Worm (Caenorhabditis elegans) whole organism, L2 larva: Measurements from ENCODE around the gene C25G4.7.
A peak's percentile ranks its signal among the peaks of the same experiment; 100 is the strongest.

Experiments used
- C34F6.9 ChIP-seq: fragments of 150-350 bp; optimal IDR thresholded peaks from 2 replicates; lab custom pipeline; 2014; ENCODE audit warnings: missing biosample characterization, missing genetic modification characterization
- F13H6.1 ChIP-seq: sonication (generic microtip); optimal IDR thresholded peaks from 2 replicates; lab custom pipeline; 2016; ENCODE audit warnings: missing genetic modification characterization, missing compliant biosample characterization
- R02D3.7 ChIP-seq: fragments of 150-350 bp; optimal IDR thresholded peaks from 2 replicates; lab custom pipeline; 2014; ENCODE audit warnings: missing biosample characterization, missing genetic modification characterization
- Y55F3AM.14 ChIP-seq: fragments of 200-800 bp; sonication (Bioruptor generic); optimal IDR thresholded peaks from 2 replicates; lab custom pipeline; 2018; ENCODE audit warnings: mild to moderate bottlenecking, missing genetic modification characterization, missing compliant biosample characterization
- ZK546.5 ChIP-seq: sonication (generic microtip); optimal IDR thresholded peaks from 2 replicates; lab custom pipeline; 2017; ENCODE audit warnings: missing biosample characterization, missing genetic modification characterization
- alr-1 ChIP-seq: fragments of 150-350 bp; optimal IDR thresholded peaks from 2 replicates; lab custom pipeline; 2014; ENCODE audit warnings: missing biosample characterization, missing genetic modification characterization
- aly-2 ChIP-seq: fragments of 150-350 bp; optimal IDR thresholded peaks from 2 replicates; lab custom pipeline; 2014; ENCODE audit warnings: missing biosample characterization, missing genetic modification characterization
- ama-1 ChIP-seq: fragments of 150-350 bp; optimal IDR thresholded peaks from 2 replicates; lab custom pipeline; 2018; ENCODE audit warnings: inconsistent platforms
- blmp-1 ChIP-seq: sonication (generic microtip); optimal IDR thresholded peaks from 2 replicates; lab custom pipeline; 2017; ENCODE audit warnings: missing genetic modification characterization, mild to moderate bottlenecking, missing compliant biosample characterization, antibody characterized with exemption, moderate library complexity; ENCODE audit not compliant: insufficient read depth
- ceh-16 ChIP-seq: fragments of 150-350 bp; optimal IDR thresholded peaks from 2 replicates; lab custom pipeline; 2014; ENCODE audit warnings: missing biosample characterization, missing genetic modification characterization
- ceh-82 ChIP-seq: fragments of 150-350 bp; optimal IDR thresholded peaks from 2 replicates; lab custom pipeline; 2014; ENCODE audit warnings: missing biosample characterization, missing genetic modification characterization
- crh-2 ChIP-seq: sonication (generic microtip); optimal IDR thresholded peaks from 2 replicates; lab custom pipeline; 2017; ENCODE audit warnings: missing biosample characterization, missing genetic modification characterization
- elt-1 ChIP-seq: fragments of 150-350 bp; optimal IDR thresholded peaks from 2 replicates; lab custom pipeline; 2014; ENCODE audit warnings: missing biosample characterization, missing genetic modification characterization
- elt-3 ChIP-seq: sonication (generic microtip); optimal IDR thresholded peaks from 2 replicates; lab custom pipeline; 2017; ENCODE audit warnings: missing biosample characterization, missing genetic modification characterization
- fos-1 ChIP-seq: fragments of 150-350 bp; optimal IDR thresholded peaks from 2 replicates; lab custom pipeline; 2014; ENCODE audit warnings: missing biosample characterization, missing genetic modification characterization
- gmeb-1 ChIP-seq: fragments of 150-350 bp; optimal IDR thresholded peaks from 2 replicates; lab custom pipeline; 2014; ENCODE audit warnings: missing biosample characterization, missing genetic modification characterization
- lin-11 ChIP-seq: fragments of 150-350 bp; sonication (generic microtip); optimal IDR thresholded peaks from 2 replicates; lab custom pipeline; 2014; ENCODE audit warnings: missing biosample characterization, missing genetic modification characterization, inconsistent platforms, mixed read lengths
- lin-13 ChIP-seq: fragments of 150-350 bp; optimal IDR thresholded peaks from 2 replicates; lab custom pipeline; 2014; ENCODE audit warnings: missing biosample characterization, missing genetic modification reagents, missing genetic modification characterization
- lin-39 ChIP-seq: fragments of 150-350 bp; optimal IDR thresholded peaks from 2 replicates; lab custom pipeline; 2014; ENCODE audit warnings: missing biosample characterization, missing genetic modification reagents, missing genetic modification characterization
- lsy-2 ChIP-seq, 2 experiments: fragments of 150-350 bp in 1 of 2; sonication (generic microtip) in 1 of 2; optimal IDR thresholded peaks; 2 replicates each; lab custom pipeline; 2014 to 2017; ENCODE audit warnings: missing biosample characterization in 2 of 2, missing genetic modification characterization in 2 of 2
- mab-5 ChIP-seq: fragments of 150-350 bp; optimal IDR thresholded peaks from 2 replicates; lab custom pipeline; 2014; ENCODE audit warnings: missing biosample characterization, missing genetic modification characterization
- mbf-1 ChIP-seq: sonication (generic microtip); optimal IDR thresholded peaks from 2 replicates; lab custom pipeline; 2017; ENCODE audit warnings: missing biosample characterization, missing genetic modification characterization
- mdl-1 ChIP-seq, 2 experiments: fragments of 150-350 bp in 1 of 2; sonication (generic microtip) in 1 of 2; optimal IDR thresholded peaks; 2 replicates each; lab custom pipeline; 2017; ENCODE audit warnings: missing biosample characterization in 2 of 2, missing genetic modification characterization in 2 of 2
- nhr-10 ChIP-seq: sonication (generic microtip); optimal IDR thresholded peaks from 2 replicates; lab custom pipeline; 2017; ENCODE audit warnings: missing biosample characterization, missing genetic modification characterization
- nhr-11 ChIP-seq: fragments of 150-350 bp; optimal IDR thresholded peaks from 2 replicates; lab custom pipeline; 2014; ENCODE audit warnings: missing biosample characterization, missing genetic modification characterization
- nhr-12 ChIP-seq: fragments of 150-350 bp; optimal IDR thresholded peaks from 2 replicates; lab custom pipeline; 2014; ENCODE audit warnings: missing biosample characterization, missing genetic modification characterization
- nhr-129 ChIP-seq: fragments of 150-350 bp; optimal IDR thresholded peaks from 2 replicates; lab custom pipeline; 2014; ENCODE audit warnings: missing biosample characterization, missing genetic modification characterization
- nhr-21 ChIP-seq: fragments of 150-350 bp; optimal IDR thresholded peaks from 2 replicates; lab custom pipeline; 2014; ENCODE audit warnings: missing biosample characterization, missing genetic modification characterization
- nhr-23 ChIP-seq: fragments of 150-350 bp; optimal IDR thresholded peaks from 2 replicates; lab custom pipeline; 2014; ENCODE audit warnings: missing biosample characterization, missing genetic modification reagents, missing genetic modification characterization
- nhr-237 ChIP-seq: fragments of 150-350 bp; optimal IDR thresholded peaks from 2 replicates; lab custom pipeline; 2014; ENCODE audit warnings: missing biosample characterization, missing genetic modification characterization
- nhr-25 ChIP-seq: fragments of 150-350 bp; sonication (generic microtip); optimal IDR thresholded peaks from 3 replicates; lab custom pipeline; 2014; ENCODE audit warnings: missing biosample characterization, missing genetic modification characterization
- nhr-6 ChIP-seq: fragments of 150-350 bp; optimal IDR thresholded peaks from 2 replicates; lab custom pipeline; 2014; ENCODE audit warnings: missing biosample characterization, missing genetic modification characterization
- nhr-77 ChIP-seq: fragments of 150-350 bp; optimal IDR thresholded peaks from 2 replicates; lab custom pipeline; 2014; ENCODE audit warnings: missing biosample characterization, missing genetic modification characterization
- peb-1 ChIP-seq: fragments of 150-350 bp; optimal IDR thresholded peaks from 2 replicates; lab custom pipeline; 2014; ENCODE audit warnings: missing biosample characterization, missing genetic modification characterization
- skn-1 ChIP-seq: sonication (generic microtip); optimal IDR thresholded peaks from 2 replicates; lab custom pipeline; 2017; ENCODE audit warnings: missing biosample characterization, missing genetic modification characterization
- sma-9 ChIP-seq, 2 experiments: fragments of 150-350 bp in 1 of 2; sonication (generic microtip) in 1 of 2; optimal IDR thresholded peaks; 2 replicates each; lab custom pipeline; 2014 to 2016; ENCODE audit warnings: missing genetic modification characterization in 2 of 2, mild to moderate bottlenecking in 1 of 2, missing biosample characterization in 1 of 2, missing compliant biosample characterization in 1 of 2, missing genetic modification reagents in 1 of 2, moderate library complexity in 1 of 2
- snpc-4 ChIP-seq: fragments of 150-350 bp; optimal IDR thresholded peaks from 2 replicates; lab custom pipeline; 2014; ENCODE audit warnings: missing biosample characterization, missing genetic modification characterization
- unc-55 ChIP-seq: fragments of 150-350 bp; sonication (generic microtip); optimal IDR thresholded peaks from 3 replicates; lab custom pipeline; 2014; ENCODE audit warnings: missing biosample characterization, missing genetic modification reagents, missing genetic modification characterization
- unc-62 ChIP-seq: fragments of 150-350 bp; optimal IDR thresholded peaks from 2 replicates; lab custom pipeline; 2014; ENCODE audit warnings: missing biosample characterization, missing genetic modification reagents, missing genetic modification characterization
- ztf-1 ChIP-seq: fragments of 200-800 bp; sonication (Bioruptor generic); conservative IDR thresholded peaks from 2 replicates; pipeline ENCODE4 v1.3.6; 2022; ENCODE audit warnings: missing genetic modification characterization, missing compliant biosample characterization
- ztf-4 ChIP-seq: fragments of 150-350 bp; optimal IDR thresholded peaks from 2 replicates; lab custom pipeline; 2014; ENCODE audit warnings: missing biosample characterization, missing genetic modification characterization

The C25G4.7 gene

ce11 chrIV:12445463-12445934, 11.2 kb upstream of the C25G4.7 start, which contains the start of gene C25G4.3:
TSS of gene C25G4.3 (minus strand) at chrIV:12445884.
- TF ChIP-seq gmeb-1: no peak
- TF ChIP-seq ztf-1 (GFP tag; lab: Robert Waterston, UW): no peak
- no peak for TF ChIP-seq elt-3
- TF ChIP-seq lin-11: no peak
- no peak for TF ChIP-seq mdl-1 (tag; optimal IDR thresholded peaks at IDR 0.05; lab: Kevin White, UChicago)
- no peak for TF ChIP-seq unc-62 (GFP tag; lab: Kevin White, UChicago)
- TF ChIP-seq nhr-237 (tag; lab: Kevin White, UChicago): no peak
- TF ChIP-seq lsy-2 (tag; optimal IDR thresholded peaks at IDR 0.05; lab: Kevin White, UChicago): no peak
- no peak for TF ChIP-seq snpc-4 (tag; lab: Kevin White, UChicago)
- TF ChIP-seq lin-13 (GFP tag; lab: Kevin White, UChicago): no peak
- TF ChIP-seq nhr-12 (tag; lab: Kevin White, UChicago): no peak
- TF ChIP-seq mbf-1 (tag; lab: Kevin White, UChicago): no peak
- no peak for TF ChIP-seq F13H6.1 (tag; lab: Kevin White, UChicago)
- TF ChIP-seq crh-2 (tag; lab: Kevin White, UChicago): no peak
- no peak for TF ChIP-seq lin-39
- TF ChIP-seq nhr-10 (tag; lab: Kevin White, UChicago): no peak

ce11 chrIV:12451225-12451831, 5.4 kb upstream of the C25G4.7 start, which contains the start of gene dpy-26:
TSS of gene dpy-26 (minus strand) at chrIV:12451335.
- TF ChIP-seq nhr-129 (tag; lab: Kevin White, UChicago): peak; percentile 86
- TF ChIP-seq nhr-77 (tag; lab: Kevin White, UChicago): no peak
- peak in 1 of 2 experiments; percentile 1 for TF ChIP-seq lsy-2 (tag; optimal IDR thresholded peaks at IDR 0.05; lab: Kevin White, UChicago)
- TF ChIP-seq gmeb-1: peak; percentile 39
- TF ChIP-seq alr-1 (tag; lab: Kevin White, UChicago): no peak
- peak; percentile 25 for TF ChIP-seq crh-2 (tag; lab: Kevin White, UChicago)
- no peak for TF ChIP-seq aly-2 (tag; lab: Kevin White, UChicago)
- TF ChIP-seq C34F6.9: no peak
- no peak for TF ChIP-seq unc-62 (GFP tag; lab: Kevin White, UChicago)
- no peak for TF ChIP-seq mab-5
- no peak for TF ChIP-seq R02D3.7 (tag; lab: Kevin White, UChicago)
- TF ChIP-seq elt-3: no peak
- no peak for TF ChIP-seq nhr-21 (tag; lab: Kevin White, UChicago)
- TF ChIP-seq nhr-6: no peak
- no peak for TF ChIP-seq Y55F3AM.14 (GFP tag; lab: Kevin White, UChicago)
- no peak for TF ChIP-seq peb-1 (tag; lab: Kevin White, UChicago)
- no peak for TF ChIP-seq skn-1 (tag; lab: Kevin White, UChicago)
- no peak for TF ChIP-seq ztf-4

- no peak for TF ChIP-seq skn-1 (tag; lab: Kevin White, UChicago)
Measured at ce11 chrIV:12454115-12454514, 2.6 kb upstream of the C25G4.7 start, which contains the start of gene spe-44. TSS of gene spe-44 (minus strand) at chrIV:12454215.

ce11 chrIV:12454750-12455149, 2.0 kb upstream of the C25G4.7 start, which contains the start of gene smz-1:
TSS of gene smz-1 (plus strand) at chrIV:12455050.
- TF ChIP-seq lsy-2 (tag; optimal IDR thresholded peaks at IDR 0.05; lab: Kevin White, UChicago): no peak
- TF ChIP-seq unc-62 (GFP tag; lab: Kevin White, UChicago): no peak
- TF ChIP-seq skn-1 (tag; lab: Kevin White, UChicago): no peak
- TF ChIP-seq nhr-21 (tag; lab: Kevin White, UChicago): no peak
- TF ChIP-seq nhr-11: no peak
- no peak for TF ChIP-seq lin-39
- no peak for TF ChIP-seq fos-1
- no peak for TF ChIP-seq F13H6.1 (tag; lab: Kevin White, UChicago)
- TF ChIP-seq elt-3: no peak
- TF ChIP-seq mbf-1 (tag; lab: Kevin White, UChicago): no peak
- TF ChIP-seq ztf-4: no peak
- TF ChIP-seq lin-13 (GFP tag; lab: Kevin White, UChicago): no peak
- TF ChIP-seq ceh-82: no peak
- no peak for TF ChIP-seq sma-9 (GFP tag; optimal IDR thresholded peaks at IDR 0.05; lab: Kevin White, UChicago)
- no peak for TF ChIP-seq sma-9 (tag; optimal IDR thresholded peaks at IDR 0.05; lab: Kevin White, UChicago)

ce11 chrIV:12463370-12463769, 6.7 kb downstream of the C25G4.7 start, which contains the start of gene C25G4.8:
TSS of gene C25G4.8 (minus strand) at chrIV:12463470.
- TF ChIP-seq lin-11: no peak
- TF ChIP-seq elt-3: no peak
- TF ChIP-seq nhr-23 (tag; lab: Kevin White, UChicago): no peak
- no peak for TF ChIP-seq aly-2 (tag; lab: Kevin White, UChicago)
- TF ChIP-seq blmp-1 (tag; lab: Kevin White, UChicago): no peak
- no peak for TF ChIP-seq ama-1 (lab: Kevin White, UChicago)
- TF ChIP-seq ztf-4: no peak
- no peak for TF ChIP-seq ceh-16 (tag; lab: Kevin White, UChicago)
- no peak for TF ChIP-seq nhr-6
- no peak for TF ChIP-seq C34F6.9
- TF ChIP-seq elt-1 (tag; lab: Kevin White, UChicago): no peak
- no peak for TF ChIP-seq nhr-10 (tag; lab: Kevin White, UChicago)
- TF ChIP-seq lin-13 (GFP tag; lab: Kevin White, UChicago): no peak
- no peak for TF ChIP-seq peb-1 (tag; lab: Kevin White, UChicago)
- no peak for TF ChIP-seq unc-55 (GFP tag; lab: Kevin White, UChicago)
- TF ChIP-seq ZK546.5 (tag; lab: Kevin White, UChicago): no peak
- TF ChIP-seq nhr-25 (tag; lab: Kevin White, UChicago): no peak
